Fruit fly (Drosophila melanogaster): ENCODE measurements around the gene CG17751.

Gene CG17751

dm6 chr3R:19642893-19643270 is 35.8 kb downstream of the CG17751 start (continued):
- TF ChIP-seq CG14710 (tag; optimal IDR thresholded peaks at IDR 0.05): peak; percentile 8
- TF ChIP-seq BtbVII (GFP tag; optimal IDR thresholded peaks at IDR 0.05): no peak
- TF ChIP-seq CG11247 (GFP tag; IDR thresholded peaks at IDR 0.05): no peak

- TF ChIP-seq Dek (tag; optimal IDR thresholded peaks at IDR 0.05): peak; percentile 42
- TF ChIP-seq emc (GFP tag; optimal IDR thresholded peaks at IDR 0.05): no peak
- no peak for TF ChIP-seq CG10431 (GFP tag; optimal IDR thresholded peaks at IDR 0.05)
- TF ChIP-seq fd64A (GFP tag; optimal IDR thresholded peaks at IDR 0.05): peak; percentile 44
- TF ChIP-seq insv (GFP tag; optimal IDR thresholded peaks at IDR 0.05): peak; percentile 67 to 93
- no peak for TF ChIP-seq CG11085 (GFP tag; IDR thresholded peaks at IDR 0.05)
- TF ChIP-seq kay (GFP tag; optimal IDR thresholded peaks at IDR 0.05): no peak
- peak; percentile 58; the same call in 1 of the 2 replicates for TF ChIP-seq Taf1 (GFP tag; IDR thresholded peaks at IDR 0.05)
- TF ChIP-seq kah (GFP tag; optimal IDR thresholded peaks at IDR 0.05): no peak
- TF ChIP-seq nerfin-2 (GFP tag; IDR thresholded peaks at IDR 0.05; ENCODE audit: partially characterized antibody): no peak; the same call in 1 of the 2 replicates
- TF ChIP-seq CG16863 (GFP tag; optimal IDR thresholded peaks at IDR 0.05): peak; percentile 11
- no peak for TF ChIP-seq CG3407 (GFP tag; optimal IDR thresholded peaks at IDR 0.05)
- TF ChIP-seq pita (GFP tag; optimal IDR thresholded peaks at IDR 0.05): no peak
- TF ChIP-seq gem (tag; optimal IDR thresholded peaks at IDR 0.05): peak; percentile 51
- peak; percentile 40 for TF ChIP-seq nerfin-1 (tag; optimal IDR thresholded peaks at IDR 0.05)
- TF ChIP-seq H2.0 (GFP tag; IDR thresholded peaks at IDR 0.05): peak; percentile 55
- TF ChIP-seq CG18011 (GFP tag; optimal IDR thresholded peaks at IDR 0.05): peak; percentile 98
- no peak for TF ChIP-seq Oli (tag; optimal IDR thresholded peaks at IDR 0.05)
- TF ChIP-seq CG12391 (tag; optimal IDR thresholded peaks at IDR 0.05): peak; percentile 36
- no peak for TF ChIP-seq Mes4 (GFP tag; optimal IDR thresholded peaks at IDR 0.05)
- no peak for TF ChIP-seq h (optimal IDR thresholded peaks at IDR 0.05)
- TF ChIP-seq vfl (GFP tag; optimal IDR thresholded peaks at IDR 0.05): peak; percentile 10
- no peak for TF ChIP-seq twi (tag; optimal IDR thresholded peaks at IDR 0.05)
- TF ChIP-seq ac (GFP tag; optimal IDR thresholded peaks at IDR 0.05): no peak
- no peak for TF ChIP-seq trh (GFP tag; optimal IDR thresholded peaks at IDR 0.05)
- no peak for TF ChIP-seq grau (tag; optimal IDR thresholded peaks at IDR 0.05)
- TF ChIP-seq cato (GFP tag; optimal IDR thresholded peaks at IDR 0.05; ENCODE audit: borderline replicate concordance): no peak
- peak in 1 of 2 experiments; percentile 56 for TF ChIP-seq crp (GFP tag; optimal IDR thresholded peaks at IDR 0.05)
- TF ChIP-seq Ets65A (GFP tag): peak; percentile 95
- TF ChIP-seq vvl (GFP tag; IDR thresholded peaks at IDR 0.05): peak; percentile 77
- peak; percentile 56; the same call in 1 of the 3 replicates for TF ChIP-seq CG7963 (GFP tag; IDR thresholded peaks at IDR 0.05; ENCODE audit: partially characterized antibody)
- TF ChIP-seq CG14860 (GFP tag; IDR thresholded peaks at IDR 0.05; ENCODE audit: partially characterized antibody): peak; percentile 8; the same call in 2 of the 3 replicates
- TF ChIP-seq CG7987 (GFP tag; optimal IDR thresholded peaks at IDR 0.05): peak; percentile 57
- TF ChIP-seq Fer2 (tag; optimal IDR thresholded peaks at IDR 0.05): no peak
- no peak for TF ChIP-seq Bdp1 (GFP tag; optimal IDR thresholded peaks at IDR 0.05)
- peak; percentile 53 for TF ChIP-seq CG12071 (GFP tag; optimal IDR thresholded peaks at IDR 0.05)
- TF ChIP-seq CG14014 (GFP tag; IDR thresholded peaks at IDR 0.05): no peak
- TF ChIP-seq disco-r (GFP tag; optimal IDR thresholded peaks at IDR 0.05): peak; percentile 40
- TF ChIP-seq Xrp1 (GFP tag; IDR thresholded peaks at IDR 0.05): no peak
- TF ChIP-seq Hsf (GFP tag; optimal IDR thresholded peaks at IDR 0.05): peak; percentile 51
- TF ChIP-seq Mrtf (GFP tag; IDR thresholded peaks at IDR 0.05): peak; percentile 51; the same call in 1 of the 3 replicates
- TF ChIP-seq CG1233 (GFP tag; optimal IDR thresholded peaks at IDR 0.05): no peak
- peak; percentile 49 for TF ChIP-seq CG1603 (tag; optimal IDR thresholded peaks at IDR 0.05)
- no peak for TF ChIP-seq Rx (GFP tag; IDR thresholded peaks at IDR 0.05)
- peak; percentile 0 for TF ChIP-seq slou (GFP tag; optimal IDR thresholded peaks at IDR 0.05)
These were observed 37.2 kb downstream of the CG17751 start, which contains the start of gene Vha13 for dm6 chr3R:19644094-19644900. Gene Vha13, minus strand, starts transcription at chr3R:19644386.
